Comparison of ENCODE assay signal across 1 fruit fly cellular context in the genomic region with DNA sequence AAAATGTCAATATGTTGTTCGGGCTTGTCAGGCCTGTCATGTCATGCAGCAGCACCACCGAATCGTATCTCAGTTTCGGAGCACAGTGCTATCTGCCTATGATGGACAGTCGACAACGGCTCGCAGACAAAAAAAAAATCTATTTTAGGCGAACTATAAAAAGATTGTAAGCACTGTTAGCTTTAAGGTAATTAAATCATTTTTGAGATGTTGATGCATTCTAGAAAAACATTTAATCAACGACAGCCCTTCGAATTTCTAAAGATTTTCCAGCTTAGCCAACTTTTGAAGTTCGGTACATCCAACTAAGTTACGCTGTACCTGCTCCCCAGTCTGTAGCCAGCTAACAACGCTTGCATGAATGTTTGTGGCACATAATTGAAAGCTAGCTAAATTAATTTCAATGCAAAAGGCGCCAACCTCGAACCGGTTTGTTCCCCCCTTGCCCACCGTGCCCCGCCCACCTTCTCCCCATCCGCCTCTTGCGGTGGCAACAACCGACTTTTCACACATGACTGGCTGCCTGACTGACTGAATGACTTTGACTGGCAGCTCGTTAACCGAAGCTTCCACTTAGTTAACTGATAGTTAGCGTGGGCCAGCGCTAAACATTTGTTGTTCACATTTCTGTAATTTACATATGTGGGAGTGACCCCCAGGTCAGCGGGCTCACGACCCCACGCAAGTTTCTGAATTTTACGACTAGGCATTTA.
TF ChIP-seq lines count a peak whose summit lies in the region.

No protein-coding gene starts in this region.

TF ChIP-seq in whole organism, embryonic, 481 proteins besides CTCF, POLR2A, EP300 and RAD21 (continued from another document and continues in another):
- TF ChIP-seq CG9876 (GFP tag; optimal IDR thresholded peaks at IDR 0.05; lab: Kevin White, UChicago) = peak; percentile 25
- TF ChIP-seq CG12391 (tag; optimal IDR thresholded peaks at IDR 0.05; lab: Kevin White, UChicago) = peak; percentile 71
- peak; percentile 46 for TF ChIP-seq Abd-B (GFP tag; optimal IDR thresholded peaks at IDR 0.05; lab: Kevin White, UChicago)
- TF ChIP-seq gsb (GFP tag; IDR thresholded peaks at IDR 0.05; lab: Robert Waterston, UW) = no peak
- no peak for TF ChIP-seq lab (GFP tag; optimal IDR thresholded peaks at IDR 0.05; lab: Kevin White, UChicago)
- peak; percentile 17 to 73 for TF ChIP-seq chif (GFP tag; optimal IDR thresholded peaks at IDR 0.05; lab: Kevin White, UChicago)
- peak; percentile 78 for TF ChIP-seq Oaz (GFP tag; IDR thresholded peaks at IDR 0.05; lab: Robert Waterston, UW)
- no peak for TF ChIP-seq Hand (GFP tag; optimal IDR thresholded peaks at IDR 0.05; lab: Kevin White, UChicago)
- peak; percentile 50; the same call in 1 of the 2 replicates for TF ChIP-seq E2f2 (GFP tag; IDR thresholded peaks at IDR 0.05; lab: Robert Waterston, UW)
- TF ChIP-seq Six4 (GFP tag; optimal IDR thresholded peaks at IDR 0.05; lab: Kevin White, UChicago) = no peak
- TF ChIP-seq lov (optimal IDR thresholded peaks at IDR 0.05; lab: Kevin White, UChicago) = no peak
- no peak for TF ChIP-seq lov (GFP tag; IDR thresholded peaks at IDR 0.05; lab: Robert Waterston, UW)
- no peak for TF ChIP-seq CG4328 (GFP tag; optimal IDR thresholded peaks at IDR 0.05; lab: Kevin White, UChicago)
- TF ChIP-seq NC2α (GFP tag; optimal IDR thresholded peaks at IDR 0.05; lab: Kevin White, UChicago) = no peak
- no peak; the same call in 1 of the 2 replicates for TF ChIP-seq chm (GFP tag; IDR thresholded peaks at IDR 0.05; lab: Robert Waterston, UW)
- no peak for TF ChIP-seq knrl (GFP tag; IDR thresholded peaks at IDR 0.05; lab: Robert Waterston, UW; ENCODE audit: partially characterized antibody)
- 0 out of 3 replicates have a peak, but pooled peaks have one; percentile 23 for TF ChIP-seq CG7357 (GFP tag; IDR thresholded peaks at IDR 0.05; lab: Robert Waterston, UW)
- peak; percentile 31 for TF ChIP-seq CG33557 (GFP tag; optimal IDR thresholded peaks at IDR 0.05; lab: Kevin White, UChicago)
- TF ChIP-seq CG13775 (GFP tag; optimal IDR thresholded peaks at IDR 0.05; lab: Kevin White, UChicago) = peak; percentile 49
- peak; percentile 89 for TF ChIP-seq dysf (GFP tag; IDR thresholded peaks at IDR 0.05; lab: Robert Waterston, UW)
- TF ChIP-seq vfl (GFP tag; optimal IDR thresholded peaks at IDR 0.05; lab: Kevin White, UChicago) = no peak
- 0 out of 3 replicates have a peak, but pooled peaks have one; percentile 50 for TF ChIP-seq otp (GFP tag; IDR thresholded peaks at IDR 0.05; lab: Robert Waterston, UW)
- TF ChIP-seq Dll (GFP tag; IDR thresholded peaks at IDR 0.05; lab: Robert Waterston, UW; ENCODE audit: partially characterized antibody) = no peak
- TF ChIP-seq Eip74EF (GFP tag; optimal IDR thresholded peaks at IDR 0.05; lab: Kevin White, UChicago) = peak in 1 of 2 experiments; percentile 77
- TF ChIP-seq CG15696 (tag; optimal IDR thresholded peaks at IDR 0.05; lab: Kevin White, UChicago) = no peak
- no peak for TF ChIP-seq Taf1 (GFP tag; IDR thresholded peaks at IDR 0.05; lab: Robert Waterston, UW)
- peak; percentile 25; the same call in 1 of the 2 replicates for TF ChIP-seq Xrp1 (GFP tag; IDR thresholded peaks at IDR 0.05; lab: Robert Waterston, UW)
- no peak for TF ChIP-seq gce (GFP tag; IDR thresholded peaks at IDR 0.05; lab: Robert Waterston, UW)
- TF ChIP-seq CG31441 (GFP tag; IDR thresholded peaks at IDR 0.05; lab: Robert Waterston, UW) = no peak
- no peak for TF ChIP-seq HLHmδ (GFP tag; optimal IDR thresholded peaks at IDR 0.05; lab: Kevin White, UChicago)
- TF ChIP-seq kay (GFP tag; optimal IDR thresholded peaks at IDR 0.05; lab: Kevin White, UChicago) = no peak
- TF ChIP-seq Optix (GFP tag; IDR thresholded peaks at IDR 0.05; lab: Robert Waterston, UW) = peak; percentile 71; the same call in 2 of the 3 replicates
- TF ChIP-seq dati (GFP tag; IDR thresholded peaks at IDR 0.05; lab: Robert Waterston, UW) = no peak
- peak; percentile 50 for TF ChIP-seq CG10209 (GFP tag; optimal IDR thresholded peaks at IDR 0.05; lab: Kevin White, UChicago)
- TF ChIP-seq CG12744 (GFP tag; optimal IDR thresholded peaks at IDR 0.05; lab: Kevin White, UChicago) = peak; percentile 15
- peak; percentile 12 for TF ChIP-seq ERR (GFP tag; optimal IDR thresholded peaks at IDR 0.05; lab: Kevin White, UChicago)
- TF ChIP-seq Rx (GFP tag; IDR thresholded peaks at IDR 0.05; lab: Robert Waterston, UW) = no peak
- TF ChIP-seq CG10565 (GFP tag; optimal IDR thresholded peaks at IDR 0.05; lab: Kevin White, UChicago) = no peak
- TF ChIP-seq org-1 (GFP tag; optimal IDR thresholded peaks at IDR 0.05; lab: Kevin White, UChicago) = peak; percentile 71
- no peak for TF ChIP-seq CG2202 (tag; optimal IDR thresholded peaks at IDR 0.05; lab: Kevin White, UChicago)
- no peak for TF ChIP-seq Side (GFP tag; optimal IDR thresholded peaks at IDR 0.05; lab: Kevin White, UChicago)
- peak; percentile 92 for TF ChIP-seq Ets65A (GFP tag; lab: Kevin White, UChicago)
- TF ChIP-seq zfh1 (GFP tag; IDR thresholded peaks at IDR 0.05; lab: Robert Waterston, UW) = peak; percentile 76
- peak; percentile 58 for TF ChIP-seq Mes4 (GFP tag; optimal IDR thresholded peaks at IDR 0.05; lab: Kevin White, UChicago)
- peak; percentile 25; the same call in 1 of the 2 replicates for TF ChIP-seq E2f1 (GFP tag; IDR thresholded peaks at IDR 0.05; lab: Robert Waterston, UW)
- no peak for TF ChIP-seq CG7928 (GFP tag; optimal IDR thresholded peaks at IDR 0.05; lab: Kevin White, UChicago)
- TF ChIP-seq Drgx (GFP tag; IDR thresholded peaks at IDR 0.05; lab: Robert Waterston, UW) = peak; percentile 64
- no peak for TF ChIP-seq CG15073 (GFP tag; optimal IDR thresholded peaks at IDR 0.05; lab: Kevin White, UChicago)
- TF ChIP-seq zen2 (GFP tag; IDR thresholded peaks at IDR 0.05; lab: Robert Waterston, UW; ENCODE audit: partially characterized antibody) = no peak
- no peak for TF ChIP-seq CG8359 (GFP tag; optimal IDR thresholded peaks at IDR 0.05; lab: Kevin White, UChicago; ENCODE audit: borderline replicate concordance)
- TF ChIP-seq Hr3 (GFP tag; optimal IDR thresholded peaks at IDR 0.05; lab: Kevin White, UChicago) = peak; percentile 53
- peak; percentile 64; the same call in 1 of the 2 replicates for TF ChIP-seq CG17328 (GFP tag; IDR thresholded peaks at IDR 0.05; lab: Robert Waterston, UW)
- no peak for TF ChIP-seq CG17912 (GFP tag; optimal IDR thresholded peaks at IDR 0.05; lab: Kevin White, UChicago)
- no peak for TF ChIP-seq CG34224 (GFP tag; IDR thresholded peaks at IDR 0.05; lab: Robert Waterston, UW; ENCODE audit: partially characterized antibody)
- TF ChIP-seq H15 (GFP tag; IDR thresholded peaks at IDR 0.05; lab: Robert Waterston, UW) = no peak
- TF ChIP-seq peb (GFP tag; IDR thresholded peaks at IDR 0.05; lab: Robert Waterston, UW) = no peak
- TF ChIP-seq aop (GFP tag; IDR thresholded peaks at IDR 0.05; lab: Robert Waterston, UW) = 0 out of 2 replicates have a peak, but pooled peaks have one; percentile 50
- TF ChIP-seq CG10366 (GFP tag; IDR thresholded peaks at IDR 0.05; lab: Robert Waterston, UW) = peak; percentile 57
- no peak for TF ChIP-seq ind (GFP tag; optimal IDR thresholded peaks at IDR 0.05; lab: Kevin White, UChicago)
- peak; percentile 81 for TF ChIP-seq Oli (tag; optimal IDR thresholded peaks at IDR 0.05; lab: Kevin White, UChicago)
- no peak for TF ChIP-seq CG2129 (GFP tag; IDR thresholded peaks at IDR 0.05; lab: Robert Waterston, UW; ENCODE audit: partially characterized antibody)
- no peak for TF ChIP-seq Doc3 (GFP tag; IDR thresholded peaks at IDR 0.05; lab: Robert Waterston, UW; ENCODE audit: partially characterized antibody)
- TF ChIP-seq repo (GFP tag; optimal IDR thresholded peaks at IDR 0.05; lab: Kevin White, UChicago) = no peak
- peak; percentile 47 for TF ChIP-seq CG9817 (tag; optimal IDR thresholded peaks at IDR 0.05; lab: Kevin White, UChicago)
- TF ChIP-seq CG1529 (GFP tag; optimal IDR thresholded peaks at IDR 0.05; lab: Kevin White, UChicago) = peak; percentile 77
- TF ChIP-seq CG3838 (GFP tag; optimal IDR thresholded peaks at IDR 0.05; lab: Kevin White, UChicago) = no peak
- no peak for TF ChIP-seq toy (GFP tag; IDR thresholded peaks at IDR 0.05; lab: Robert Waterston, UW)
- TF ChIP-seq mam (GFP tag; optimal IDR thresholded peaks at IDR 0.05; lab: Kevin White, UChicago) = peak; percentile 63
- TF ChIP-seq CG5245 (GFP tag; optimal IDR thresholded peaks at IDR 0.05; lab: Kevin White, UChicago) = peak; percentile 56
- no peak for TF ChIP-seq Bteb2 (GFP tag; optimal IDR thresholded peaks at IDR 0.05; lab: Kevin White, UChicago)
- no peak for TF ChIP-seq emc (GFP tag; optimal IDR thresholded peaks at IDR 0.05; lab: Kevin White, UChicago)
- TF ChIP-seq sens (GFP tag; lab: Kevin White, UChicago) = peak; percentile 96
- TF ChIP-seq CG12155 (GFP tag; optimal IDR thresholded peaks at IDR 0.05; lab: Kevin White, UChicago) = peak; percentile 18
- TF ChIP-seq CG17359 (tag; optimal IDR thresholded peaks at IDR 0.05; lab: Kevin White, UChicago) = peak; percentile 32
- TF ChIP-seq CG2875 (GFP tag; optimal IDR thresholded peaks at IDR 0.05; lab: Kevin White, UChicago) = peak; percentile 2
- TF ChIP-seq unpg (GFP tag; optimal IDR thresholded peaks at IDR 0.05; lab: Kevin White, UChicago) = peak; percentile 73
- no peak; the same call in 1 of the 2 replicates for TF ChIP-seq amos (GFP tag; IDR thresholded peaks at IDR 0.05; lab: Robert Waterston, UW; ENCODE audit: partially characterized antibody)
- peak; percentile 92 for TF ChIP-seq row (GFP tag; IDR thresholded peaks at IDR 0.05; lab: Robert Waterston, UW)
- TF ChIP-seq tup (GFP tag; optimal IDR thresholded peaks at IDR 0.05; lab: Kevin White, UChicago) = peak; percentile 25
- TF ChIP-seq CG7963 (GFP tag; IDR thresholded peaks at IDR 0.05; lab: Robert Waterston, UW; ENCODE audit: partially characterized antibody) = no peak
- peak; percentile 79 for TF ChIP-seq ATbp (GFP tag; optimal IDR thresholded peaks at IDR 0.05; lab: Kevin White, UChicago)
- TF ChIP-seq scrt (GFP tag; optimal IDR thresholded peaks at IDR 0.05; lab: Kevin White, UChicago) = no peak
- TF ChIP-seq cad (GFP tag; optimal IDR thresholded peaks at IDR 0.05; lab: Kevin White, UChicago) = no peak
- no peak for TF ChIP-seq CG16813 (GFP tag; IDR thresholded peaks at IDR 0.05; lab: Robert Waterston, UW; ENCODE audit: partially characterized antibody)
- TF ChIP-seq Mrtf (GFP tag; IDR thresholded peaks at IDR 0.05; lab: Robert Waterston, UW) = peak; percentile 58; the same call in 2 of the 3 replicates
- no peak for TF ChIP-seq Usf (GFP tag; optimal IDR thresholded peaks at IDR 0.05; lab: Kevin White, UChicago)
- no peak for TF ChIP-seq Neu2 (GFP tag; optimal IDR thresholded peaks at IDR 0.05; lab: Kevin White, UChicago; ENCODE audit: borderline replicate concordance)
- peak; percentile 38 for TF ChIP-seq zfh2 (GFP tag; optimal IDR thresholded peaks at IDR 0.05; lab: Kevin White, UChicago)
- no peak for TF ChIP-seq Elba2 (GFP tag; optimal IDR thresholded peaks at IDR 0.05; lab: Kevin White, UChicago)
- peak; percentile 49 for TF ChIP-seq CG2678 (tag; optimal IDR thresholded peaks at IDR 0.05; lab: Kevin White, UChicago)
- peak; percentile 74 for TF ChIP-seq PHDP (tag; optimal IDR thresholded peaks at IDR 0.05; lab: Kevin White, UChicago)
- TF ChIP-seq CG10654 (GFP tag; optimal IDR thresholded peaks at IDR 0.05; lab: Kevin White, UChicago) = no peak
- no peak for TF ChIP-seq CG5180 (GFP tag; optimal IDR thresholded peaks at IDR 0.05; lab: Kevin White, UChicago)
- TF ChIP-seq yki (optimal IDR thresholded peaks at IDR 0.05; lab: Kevin White, UChicago) = no peak
- peak; percentile 61; the same call in 2 of the 3 replicates for TF ChIP-seq ken (GFP tag; IDR thresholded peaks at IDR 0.05; lab: Robert Waterston, UW)
- peak in 1 of 3 experiments; percentile 51 for TF ChIP-seq lola (GFP tag; optimal IDR thresholded peaks at IDR 0.05; lab: Kevin White, UChicago)
- no peak for TF ChIP-seq CG34376 (GFP tag; optimal IDR thresholded peaks at IDR 0.05; lab: Kevin White, UChicago)
- peak; percentile 66 for TF ChIP-seq lilli (GFP tag; optimal IDR thresholded peaks at IDR 0.05; lab: Kevin White, UChicago)
- TF ChIP-seq Dfd (GFP tag; optimal IDR thresholded peaks at IDR 0.05; lab: Kevin White, UChicago) = no peak
- TF ChIP-seq al (GFP tag; IDR thresholded peaks at IDR 0.05; lab: Robert Waterston, UW) = 0 out of 2 replicates have a peak, but pooled peaks have one; percentile 24
- peak; percentile 63 for TF ChIP-seq Nf-YA (GFP tag; IDR thresholded peaks at IDR 0.05; lab: Robert Waterston, UW)
- peak; percentile 66 for TF ChIP-seq CG14014 (GFP tag; IDR thresholded peaks at IDR 0.05; lab: Robert Waterston, UW)
- TF ChIP-seq Asciz (GFP tag; optimal IDR thresholded peaks at IDR 0.05; lab: Kevin White, UChicago) = no peak
- no peak for TF ChIP-seq CG11085 (GFP tag; IDR thresholded peaks at IDR 0.05; lab: Robert Waterston, UW)
- TF ChIP-seq B-H1 (GFP tag; IDR thresholded peaks at IDR 0.05; lab: Robert Waterston, UW) = no peak
- TF ChIP-seq CG8944 (GFP tag; optimal IDR thresholded peaks at IDR 0.05; lab: Kevin White, UChicago) = peak; percentile 66
- TF ChIP-seq CG17802 (tag; optimal IDR thresholded peaks at IDR 0.05; lab: Kevin White, UChicago) = no peak
- TF ChIP-seq Spps (tag; optimal IDR thresholded peaks at IDR 0.05; lab: Kevin White, UChicago) = no peak
- no peak for TF ChIP-seq Tbp (GFP tag; optimal IDR thresholded peaks at IDR 0.05; lab: Kevin White, UChicago)
- no peak for TF ChIP-seq CG15601 (tag; optimal IDR thresholded peaks at IDR 0.05; lab: Kevin White, UChicago)
- TF ChIP-seq CG2120 (GFP tag; optimal IDR thresholded peaks at IDR 0.05; lab: Kevin White, UChicago) = peak; percentile 65
- no peak for TF ChIP-seq CG6683 (GFP tag; optimal IDR thresholded peaks at IDR 0.05; lab: Kevin White, UChicago)
- TF ChIP-seq CG11695 (GFP tag; IDR thresholded peaks at IDR 0.05; lab: Robert Waterston, UW) = no peak
- TF ChIP-seq Xbp1 (GFP tag; optimal IDR thresholded peaks at IDR 0.05; lab: Kevin White, UChicago) = peak; percentile 71
- TF ChIP-seq Gsc (GFP tag; IDR thresholded peaks at IDR 0.05; lab: Robert Waterston, UW) = no peak
- peak; percentile 77 for TF ChIP-seq CoRest (tag; optimal IDR thresholded peaks at IDR 0.05; lab: Kevin White, UChicago)
- 0 out of 2 replicates have a peak, but pooled peaks have one; percentile 20 for TF ChIP-seq CG7372 (GFP tag; IDR thresholded peaks at IDR 0.05; lab: Robert Waterston, UW)
- TF ChIP-seq CG17385 (GFP tag; optimal IDR thresholded peaks at IDR 0.05; lab: Kevin White, UChicago) = peak; percentile 59
- TF ChIP-seq rib (GFP tag; IDR thresholded peaks at IDR 0.05; lab: Robert Waterston, UW) = no peak
- TF ChIP-seq CG11247 (GFP tag; IDR thresholded peaks at IDR 0.05; lab: Robert Waterston, UW) = no peak; the same call in none of the 2 replicates
- peak; percentile 65 for TF ChIP-seq slp2 (GFP tag; optimal IDR thresholded peaks at IDR 0.05; lab: Kevin White, UChicago)
- TF ChIP-seq CG15514 (GFP tag; optimal IDR thresholded peaks at IDR 0.05; lab: Kevin White, UChicago) = peak; percentile 1
